Worm (Caenorhabditis elegans): ENCODE data around the gene sel-12.

The sel-12 gene

DNA sequence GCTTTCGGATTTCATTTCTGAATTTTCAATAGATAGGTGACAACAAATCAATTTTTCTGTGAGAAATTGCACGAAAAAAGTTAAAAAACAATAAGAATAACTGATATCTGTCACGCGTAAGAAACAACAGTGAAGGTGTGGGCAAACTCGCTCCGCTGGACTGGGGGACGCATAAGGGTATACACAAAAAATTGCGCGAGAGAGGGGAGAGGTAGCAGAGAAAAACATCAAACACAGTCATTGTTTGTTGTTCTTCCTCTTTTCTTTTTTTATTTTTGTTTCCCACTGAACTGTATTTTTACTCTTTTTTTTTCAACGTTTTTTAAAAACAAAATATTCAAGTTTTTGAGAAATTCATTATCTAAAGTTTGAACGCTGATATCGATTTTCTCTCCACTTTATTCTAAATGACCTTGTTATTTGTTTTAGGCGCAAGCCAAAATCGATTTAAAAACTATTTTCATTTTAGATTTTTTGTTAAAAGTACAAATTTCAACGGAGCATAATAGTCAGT lies 8.9 kb downstream of the sel-12 start, which contains the start of the genes pifk-1 and tbc-11 (continued):
- TF ChIP-seq skn-1 (tag; optimal IDR thresholded peaks at IDR 0.05) (peak; percentile 85), fos-1 (tag; optimal IDR thresholded peaks at IDR 0.05) (peak; percentile 29), ceh-88 (GFP tag; IDR thresholded peaks at IDR 0.05) (no peak), lin-13 (GFP tag; optimal IDR thresholded peaks at IDR 0.05) (no peak), unc-98 (GFP tag; IDR thresholded peaks at IDR 0.05) (no peak), nhr-20 (tag; optimal IDR thresholded peaks at IDR 0.05) (peak; percentile 41), nhr-71 (tag; optimal IDR thresholded peaks at IDR 0.05) (peak; percentile 34), efl-1 (optimal IDR thresholded peaks at IDR 0.05) (peak; percentile 28 to 43), efl-1 (GFP tag; optimal IDR thresholded peaks at IDR 0.05 in 1 of 2) (peak in 1 of 2 experiments; percentile 3), nhr-90 (tag; optimal IDR thresholded peaks at IDR 0.05; ENCODE audit: poor library complexity) (peak; percentile 23), Y116A8C.19 (tag; optimal IDR thresholded peaks at IDR 0.05; ENCODE audit: borderline replicate concordance) (no peak), dpl-1 (GFP tag; optimal IDR thresholded peaks at IDR 0.05) (peak; percentile 22 to 39 (median 27)), fkh-4 (tag; optimal IDR thresholded peaks at IDR 0.05; ENCODE audit: borderline replicate concordance) (no peak), ceh-63 (GFP tag; optimal IDR thresholded peaks at IDR 0.05) (no peak), lin-35 (GFP tag; optimal IDR thresholded peaks at IDR 0.05) (peak in 1 of 2 experiments; percentile 74), nhr-237 (tag; optimal IDR thresholded peaks at IDR 0.05) (peak; percentile 14), egl-27 (tag; optimal IDR thresholded peaks at IDR 0.05) (no peak), ama-1 (optimal IDR thresholded peaks at IDR 0.05) (no peak), zag-1 (tag; optimal IDR thresholded peaks at IDR 0.05) (no peak), unc-62 (GFP tag; optimal IDR thresholded peaks at IDR 0.05) (no peak), ceh-8 (GFP tag; optimal IDR thresholded peaks at IDR 0.05) (no peak), C34B4.2 (tag; optimal IDR thresholded peaks at IDR 0.05) (no peak), isw-1 (GFP tag; IDR thresholded peaks at IDR 0.05) (no peak), ztf-11 (tag; optimal IDR thresholded peaks at IDR 0.05) (no peak), aly-2 (tag; optimal IDR thresholded peaks at IDR 0.05) (no peak)

DNA sequence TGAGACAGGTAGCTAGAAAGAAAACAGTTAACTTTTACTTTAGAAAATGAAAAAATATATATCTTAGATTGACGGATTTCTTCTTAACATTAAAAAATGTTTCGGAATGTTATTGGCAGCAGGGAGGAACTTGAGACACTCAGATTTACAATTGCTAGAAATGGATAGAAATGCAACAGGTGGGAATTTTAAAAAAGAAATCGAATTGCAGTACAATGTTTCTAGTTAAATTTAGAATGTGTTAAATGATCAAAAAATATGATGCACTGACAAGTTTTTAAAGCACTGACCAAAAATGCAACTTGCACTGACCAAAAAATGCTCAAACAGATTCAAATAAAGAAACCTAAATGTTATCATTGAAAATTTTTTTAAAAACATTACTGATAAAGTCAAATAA lies 10.5 kb downstream of the sel-12 start:
- TF ChIP-seq C16A3.4 (tag; optimal IDR thresholded peaks at IDR 0.05) (no peak), nhr-90 (tag; optimal IDR thresholded peaks at IDR 0.05; ENCODE audit: poor library complexity) (no peak), nhr-237 (tag; optimal IDR thresholded peaks at IDR 0.05) (no peak), pqm-1 (tag; optimal IDR thresholded peaks at IDR 0.05) (no peak)

DNA sequence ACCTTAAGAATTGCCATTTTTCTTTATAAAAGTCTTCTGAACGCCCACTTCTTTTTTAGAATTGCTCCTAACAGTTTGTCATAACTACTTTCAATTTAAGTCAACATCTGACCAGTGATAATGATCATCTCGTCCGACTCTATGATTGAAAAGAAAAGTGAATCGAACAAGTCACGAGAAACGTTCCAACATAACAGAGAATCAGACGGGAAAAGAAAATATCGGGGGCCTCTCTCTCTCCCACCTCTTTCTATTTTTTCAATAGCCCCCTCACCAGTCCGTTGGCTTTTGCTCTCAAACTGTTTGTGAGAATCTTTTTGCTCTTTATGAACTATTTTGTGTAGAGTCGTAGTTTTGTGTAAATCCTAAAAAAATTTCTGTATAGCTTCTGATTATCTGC lies 12.0 kb downstream of the sel-12 start:
- peak in 1 of 2 experiments; percentile 6 for TF ChIP-seq lin-35 (GFP tag; optimal IDR thresholded peaks at IDR 0.05)
- peak; percentile 10 for TF ChIP-seq skn-1 (tag; optimal IDR thresholded peaks at IDR 0.05)
- peak; percentile 31 for TF ChIP-seq rnt-1 (tag; optimal IDR thresholded peaks at IDR 0.05)
- no peak for TF ChIP-seq nhr-84 (tag; optimal IDR thresholded peaks at IDR 0.05)
- TF ChIP-seq lsy-2 (tag; optimal IDR thresholded peaks at IDR 0.05): no peak
- TF ChIP-seq blmp-1 (tag; optimal IDR thresholded peaks at IDR 0.05): peak; percentile 76
- peak; percentile 62 for TF ChIP-seq lin-14 (GFP tag; optimal IDR thresholded peaks at IDR 0.05)
- TF ChIP-seq unc-86 (tag; optimal IDR thresholded peaks at IDR 0.05): no peak

DNA sequence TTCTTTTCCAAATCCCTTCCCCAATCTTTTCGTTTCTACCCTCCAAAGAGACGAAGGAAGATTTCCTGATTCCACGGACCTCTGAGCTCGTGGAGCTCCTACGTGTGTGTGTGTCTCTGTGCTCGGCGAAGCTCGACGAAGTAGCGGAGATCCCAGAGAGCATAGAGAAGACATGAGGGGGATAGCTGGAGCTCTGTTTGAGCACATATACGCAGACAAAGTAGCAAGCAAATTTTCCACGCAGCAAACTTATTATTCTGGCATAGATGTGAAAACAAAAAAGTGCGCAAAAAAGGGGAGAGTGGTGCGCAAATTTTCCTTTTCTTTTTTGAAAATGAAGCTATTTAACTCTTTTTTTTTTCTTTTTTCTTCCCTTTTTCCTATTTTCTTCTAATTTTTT lies 17.2 kb downstream of the sel-12 start:
- no peak for TF ChIP-seq hlh-17 (GFP tag; optimal IDR thresholded peaks at IDR 0.05; ENCODE audit: borderline replicate concordance)
- no peak for TF ChIP-seq ceh-88 (GFP tag; IDR thresholded peaks at IDR 0.05)
- peak; percentile 4 for TF ChIP-seq mep-1 (tag; optimal IDR thresholded peaks at IDR 0.05)
- TF ChIP-seq tlp-1 (tag; optimal IDR thresholded peaks at IDR 0.05): no peak
- TF ChIP-seq fkh-8 (tag; optimal IDR thresholded peaks at IDR 0.05): peak; percentile 49
- no peak for TF ChIP-seq ama-1 (optimal IDR thresholded peaks at IDR 0.05)
- TF ChIP-seq lsy-2 (tag; optimal IDR thresholded peaks at IDR 0.05): peak in 1 of 2 experiments; percentile 26
- peak; percentile 41 for TF ChIP-seq rnt-1 (tag; optimal IDR thresholded peaks at IDR 0.05)
- no peak for TF ChIP-seq ztf-4 (tag; optimal IDR thresholded peaks at IDR 0.05)
- TF ChIP-seq ztf-11 (tag; optimal IDR thresholded peaks at IDR 0.05): no peak
- TF ChIP-seq fkh-10 (GFP tag; optimal IDR thresholded peaks at IDR 0.05): peak; percentile 65
- no peak for TF ChIP-seq blmp-1 (tag; optimal IDR thresholded peaks at IDR 0.05)
- no peak for TF ChIP-seq F16B12.6 (tag; optimal IDR thresholded peaks at IDR 0.05)
- no peak for TF ChIP-seq lin-13 (GFP tag; optimal IDR thresholded peaks at IDR 0.05)
- peak; percentile 14 for TF ChIP-seq tbx-2 (tag; optimal IDR thresholded peaks at IDR 0.05)
- TF ChIP-seq C16A3.4 (tag; optimal IDR thresholded peaks at IDR 0.05): no peak
- no peak for TF ChIP-seq lin-39 (tag; optimal IDR thresholded peaks at IDR 0.05)
- no peak for TF ChIP-seq egl-13 (tag; optimal IDR thresholded peaks at IDR 0.05)
- TF ChIP-seq efl-3 (GFP tag; optimal IDR thresholded peaks at IDR 0.05): no peak
- TF ChIP-seq lin-35 (GFP tag; optimal IDR thresholded peaks at IDR 0.05): peak in 1 of 2 experiments; percentile 12
- no peak for TF ChIP-seq ceh-8 (GFP tag; optimal IDR thresholded peaks at IDR 0.05)
- TF ChIP-seq jun-1 (tag; optimal IDR thresholded peaks at IDR 0.05): no peak
- no peak for TF ChIP-seq aly-2 (tag; optimal IDR thresholded peaks at IDR 0.05)
- TF ChIP-seq dsc-1 (tag; optimal IDR thresholded peaks at IDR 0.05): no peak
- no peak for TF ChIP-seq isw-1 (GFP tag; IDR thresholded peaks at IDR 0.05)
- no peak for TF ChIP-seq nhr-20 (tag; optimal IDR thresholded peaks at IDR 0.05)
